Worm (Caenorhabditis elegans) whole organism, L4 larva: ENCODE measurements around the gene srb-18.
A peak's percentile ranks its signal among the peaks of the same experiment; 100 is the strongest.

ENCODE experiments used
- ZK337.2 ChIP-seq: fragments of 200-800 bp; sonication (Bioruptor generic); IDR thresholded peaks from 2 replicates; pipeline ENCODE4 v1.3.6; 2022; ENCODE audit warnings: missing genetic modification reagents, missing genetic modification characterization, missing compliant biosample characterization
- aly-2 ChIP-seq: sonication (generic microtip); optimal IDR thresholded peaks from 2 replicates; lab custom pipeline; 2018; ENCODE audit warnings: missing biosample characterization, missing genetic modification characterization
- arid-1 ChIP-seq: fragments of 200-800 bp; sonication (Bioruptor generic); conservative IDR thresholded peaks from 2 replicates; pipeline ENCODE4 v1.3.6; 2022; ENCODE audit warnings: missing genetic modification reagents, missing genetic modification characterization, missing compliant biosample characterization
- attf-4 ChIP-seq: sonication (generic microtip); optimal IDR thresholded peaks from 3 replicates; lab custom pipeline; 2017; ENCODE audit warnings: missing biosample characterization, missing genetic modification characterization
- ceh-44 ChIP-seq: fragments of 200-800 bp; sonication (Bioruptor generic); IDR thresholded peaks from 2 replicates; pipeline ENCODE4 v1.3.6; 2022; ENCODE audit warnings: missing genetic modification reagents, missing genetic modification characterization, missing compliant biosample characterization
- ces-1 ChIP-seq: fragments of 150-350 bp; sonication (generic microtip); optimal IDR thresholded peaks from 4 replicates; lab custom pipeline; 2014; ENCODE audit warnings: missing biosample characterization, missing genetic modification reagents, missing genetic modification characterization
- daf-16 ChIP-seq, 3 experiments: sonication (generic microtip); optimal IDR thresholded peaks; 2 replicates each; lab custom pipeline; 2016 to 2017; ENCODE audit warnings: missing genetic modification characterization in 3 of 3, missing genetic modification reagents in 3 of 3, mild to moderate bottlenecking in 2 of 3, missing compliant biosample characterization in 2 of 3, missing biosample characterization in 1 of 3, moderate library complexity in 1 of 3
- dmd-6 ChIP-seq: fragments of 200-800 bp; sonication (Bioruptor generic); IDR thresholded peaks from 2 replicates; pipeline ENCODE4 v1.3.6; 2022; ENCODE audit warnings: missing genetic modification reagents, missing genetic modification characterization, missing compliant biosample characterization
- dmd-9 ChIP-seq: fragments of 200-800 bp; sonication (Bioruptor generic); IDR thresholded peaks from 2 replicates; pipeline ENCODE4 v1.3.6; 2022; ENCODE audit warnings: missing genetic modification reagents, missing genetic modification characterization, missing compliant biosample characterization
- dpl-1 ChIP-seq: fragments of 150-350 bp; optimal IDR thresholded peaks from 2 replicates; lab custom pipeline; 2014; ENCODE audit warnings: missing biosample characterization, missing genetic modification reagents, missing genetic modification characterization
- duxl-1 ChIP-seq: sonication (generic microtip); optimal IDR thresholded peaks from 2 replicates; lab custom pipeline; 2016; ENCODE audit warnings: mild to moderate bottlenecking, missing genetic modification characterization, moderate library complexity, missing compliant biosample characterization; ENCODE audit not compliant: poor library complexity
- dve-1 ChIP-seq: sonication (generic microtip); optimal IDR thresholded peaks from 2 replicates; lab custom pipeline; 2017; ENCODE audit warnings: antibody characterized with exemption, mild to moderate bottlenecking, missing genetic modification characterization, missing compliant biosample characterization; ENCODE audit not compliant: insufficient read depth
- egl-27 ChIP-seq: sonication (generic microtip); optimal IDR thresholded peaks from 3 replicates; lab custom pipeline; 2017; ENCODE audit warnings: missing biosample characterization, missing genetic modification reagents, missing genetic modification characterization
- fkh-10 ChIP-seq: fragments of 150-350 bp; optimal IDR thresholded peaks from 2 replicates; lab custom pipeline; 2014; ENCODE audit warnings: missing biosample characterization, missing genetic modification reagents, missing genetic modification characterization
- gei-8 ChIP-seq: fragments of 200-800 bp; sonication (Bioruptor generic); optimal IDR thresholded peaks from 2 replicates; lab custom pipeline; 2018; ENCODE audit warnings: mild to moderate bottlenecking, missing genetic modification characterization, missing compliant biosample characterization
- hlh-30 ChIP-seq: sonication (generic microtip); optimal IDR thresholded peaks from 2 replicates; lab custom pipeline; 2017; ENCODE audit warnings: antibody characterized with exemption, mild to moderate bottlenecking, missing genetic modification characterization, missing compliant biosample characterization; ENCODE audit not compliant: insufficient read depth
- hmg-1.1 ChIP-seq: fragments of 200-800 bp; sonication (Bioruptor generic); IDR thresholded peaks from 2 replicates; pipeline ENCODE4 v1.3.6; 2022; ENCODE audit warnings: missing genetic modification reagents, missing genetic modification characterization, missing compliant biosample characterization
- jun-1 ChIP-seq: fragments of 150-350 bp; optimal IDR thresholded peaks from 2 replicates; lab custom pipeline; 2014; ENCODE audit warnings: missing biosample characterization, missing genetic modification reagents, missing genetic modification characterization
- lin-15B ChIP-seq: fragments of 150-350 bp; sonication (generic microtip); optimal IDR thresholded peaks from 3 replicates; lab custom pipeline; 2014; ENCODE audit warnings: missing biosample characterization, missing genetic modification characterization
- lin-38 ChIP-seq: fragments of 200-800 bp; sonication (Bioruptor generic); IDR thresholded peaks from 2 replicates; pipeline ENCODE4 v1.3.6; 2022; ENCODE audit warnings: missing genetic modification reagents, missing genetic modification characterization, missing compliant biosample characterization
- mdl-1 ChIP-seq, 2 experiments: fragments of 150-350 bp in 1 of 2; sonication (generic microtip) in 1 of 2; optimal IDR thresholded peaks; 2 replicates each; lab custom pipeline; 2014 to 2017; ENCODE audit warnings: missing biosample characterization in 2 of 2, missing genetic modification characterization in 2 of 2
- mep-1 ChIP-seq: fragments of 150-350 bp; sonication (generic microtip); optimal IDR thresholded peaks from 3 replicates; lab custom pipeline; 2014; ENCODE audit warnings: missing biosample characterization, missing genetic modification characterization
- mes-2 ChIP-seq: sonication (generic microtip); optimal IDR thresholded peaks from 2 replicates; lab custom pipeline; 2016; ENCODE audit warnings: missing genotype, mild to moderate bottlenecking, missing genetic modification characterization, missing compliant biosample characterization; ENCODE audit not compliant: poor library complexity, severe bottlenecking
- nhr-102 ChIP-seq: sonication (generic microtip); optimal IDR thresholded peaks from 2 replicates; lab custom pipeline; 2016; ENCODE audit warnings: mild to moderate bottlenecking, missing genetic modification characterization, moderate library complexity, missing compliant biosample characterization
- nhr-28 ChIP-seq: fragments of 150-350 bp; optimal IDR thresholded peaks from 2 replicates; lab custom pipeline; 2014; ENCODE audit warnings: missing biosample characterization, missing genetic modification characterization
- nhr-41 ChIP-seq: fragments of 200-800 bp; sonication (Bioruptor generic); IDR thresholded peaks from 2 replicates; pipeline ENCODE4 v1.3.6; 2022; ENCODE audit warnings: missing genetic modification reagents, missing genetic modification characterization, missing compliant biosample characterization
- nhr-6 ChIP-seq: fragments of 150-350 bp; optimal IDR thresholded peaks from 2 replicates; lab custom pipeline; 2014; ENCODE audit warnings: missing biosample characterization, missing genetic modification characterization
- pha-4 ChIP-seq, 2 experiments: fragments of 150-350 bp in 1 of 2; fragments of 200-800 bp in 1 of 2; sonication (Bioruptor generic) in 1 of 2; IDR thresholded peaks in 1 of 2; optimal IDR thresholded peaks in 1 of 2; 2 replicates each; pipeline versions ENCODE4 v1.3.6 to Lab custom; 2014 to 2022; ENCODE audit warnings: missing genetic modification characterization in 2 of 2, missing genetic modification reagents in 2 of 2, missing biosample characterization in 1 of 2, missing compliant biosample characterization in 1 of 2
- php-3 ChIP-seq: fragments of 200-800 bp; sonication (Bioruptor generic); IDR thresholded peaks from 2 replicates; pipeline ENCODE4 v1.3.6; 2022; ENCODE audit warnings: missing genetic modification reagents, missing genetic modification characterization, missing compliant biosample characterization
- pqm-1 ChIP-seq: sonication (generic microtip); optimal IDR thresholded peaks from 2 replicates; lab custom pipeline; 2017; ENCODE audit warnings: missing biosample characterization, missing genetic modification characterization
- rbr-2 ChIP-seq: sonication (generic microtip); optimal IDR thresholded peaks from 2 replicates; lab custom pipeline; 2016; ENCODE audit warnings: missing genotype, missing genetic modification characterization, missing compliant biosample characterization
- snpc-4 ChIP-seq: fragments of 150-350 bp; optimal IDR thresholded peaks from 2 replicates; lab custom pipeline; 2014; ENCODE audit warnings: missing biosample characterization, missing genetic modification characterization
- tra-1 ChIP-seq: fragments of 200-800 bp; sonication (Bioruptor generic); IDR thresholded peaks from 2 replicates; pipeline ENCODE4 v1.3.6; 2022; ENCODE audit warnings: missing genetic modification reagents, missing genetic modification characterization, missing compliant biosample characterization
- unc-130 ChIP-seq: sonication (generic microtip); optimal IDR thresholded peaks from 2 replicates; lab custom pipeline; 2016; ENCODE audit warnings: missing genetic modification reagents, missing genetic modification characterization, missing compliant biosample characterization
- unc-62 ChIP-seq, 3 experiments: fragments of 150-350 bp in 1 of 3; sonication (generic microtip); optimal IDR thresholded peaks in 2 of 3; peaks in 1 of 3; 1 replicate in 1 of 3; 2 replicates in 2 of 3; lab custom pipeline; 2014 to 2017; ENCODE audit warnings: missing biosample characterization in 3 of 3, missing genetic modification characterization in 3 of 3, missing genetic modification reagents in 3 of 3, missing genotype in 1 of 3
- zag-1 ChIP-seq: fragments of 150-350 bp; optimal IDR thresholded peaks from 2 replicates; lab custom pipeline; 2014; ENCODE audit warnings: missing biosample characterization, missing genetic modification characterization

The srb-18 gene

DNA sequence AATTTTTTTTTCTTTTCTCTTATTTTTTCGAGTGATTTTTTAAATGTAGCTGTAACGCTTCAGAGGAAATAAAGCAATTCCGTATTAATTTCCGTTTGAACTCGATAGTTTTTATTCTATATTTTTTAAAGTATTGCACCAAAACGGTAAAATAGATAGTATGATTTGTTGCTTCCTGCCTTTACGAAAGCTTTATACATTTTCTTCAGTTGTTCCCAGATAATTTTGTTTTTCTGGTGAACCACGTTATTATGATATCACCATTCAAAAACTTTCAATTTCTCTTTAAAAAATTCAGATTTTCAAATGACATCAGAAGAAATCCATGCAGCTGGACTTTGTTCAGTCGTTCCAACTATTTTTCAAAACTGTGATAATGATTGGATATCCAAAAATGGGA lies at the start of gene srb-18:
TSS of gene srb-18 (plus strand) at position 301 of the 400 bp plus-strand sequence.
- no peak for TF ChIP-seq nhr-41 (GFP tag; lab: Robert Waterston, UW)
- no peak for TF ChIP-seq ces-1

DNA sequence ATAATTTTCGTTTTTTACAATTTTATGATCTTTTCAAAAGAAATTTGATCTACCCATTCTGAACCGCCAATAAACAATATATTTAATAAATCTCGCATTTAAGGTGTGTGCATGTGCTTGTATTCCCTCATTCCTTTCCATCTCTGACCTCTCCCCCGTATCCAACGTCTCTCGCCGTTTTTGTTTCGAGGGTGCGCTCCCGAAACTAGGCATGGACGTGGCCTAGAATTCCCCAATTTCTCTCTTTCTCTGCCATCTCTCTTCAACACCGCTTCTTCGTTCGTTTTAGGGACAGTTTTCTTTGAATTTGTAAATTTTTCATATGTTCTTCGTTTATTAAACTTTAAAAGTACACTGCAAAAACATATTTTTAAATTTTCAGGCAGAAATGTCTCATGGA lies 49.5 kb upstream of the srb-18 start, which contains the start of gene F25E5.1:
TSS of gene F25E5.1 (plus strand) at position 376 of the 400 bp plus-strand sequence.
- TF ChIP-seq zag-1 (tag; lab: Kevin White, UChicago) = no peak
- no peak for TF ChIP-seq pha-4 (GFP tag; IDR thresholded peaks at IDR 0.05; lab: Robert Waterston, UW)
- TF ChIP-seq pha-4 (tag; optimal IDR thresholded peaks at IDR 0.05; lab: Kevin White, UChicago) = peak; percentile 31
- no peak for TF ChIP-seq tra-1
- no peak for TF ChIP-seq dve-1
- peak; percentile 63 for TF ChIP-seq hlh-30 (tag; lab: Kevin White, UChicago)
- peak; percentile 48 for TF ChIP-seq pqm-1 (tag; lab: Kevin White, UChicago)
- TF ChIP-seq mes-2 (tag; lab: Kevin White, UChicago) = peak; percentile 95
- TF ChIP-seq ZK337.2 (GFP tag; lab: Robert Waterston, UW) = 0 out of 2 replicates have a peak, but pooled peaks have one; percentile 10
- peak in 1 of 2 experiments; percentile 93 for TF ChIP-seq unc-62 (GFP tag; optimal IDR thresholded peaks at IDR 0.05 in 1 of 2; lab: Kevin White, UChicago)
- TF ChIP-seq unc-62 (tag; optimal IDR thresholded peaks at IDR 0.05; lab: Kevin White, UChicago) = no peak
- no peak for TF ChIP-seq daf-16 (GFP tag; optimal IDR thresholded peaks at IDR 0.05; lab: Kevin White, UChicago)
- no peak for TF ChIP-seq daf-16 (tag; optimal IDR thresholded peaks at IDR 0.05; lab: Kevin White, UChicago)
- TF ChIP-seq gei-8 (GFP tag; lab: Kevin White, UChicago) = no peak
- no peak for TF ChIP-seq fkh-10 (GFP tag; lab: Kevin White, UChicago)
- TF ChIP-seq rbr-2 = peak; percentile 53
- peak; percentile 70 for TF ChIP-seq nhr-6 (tag; lab: Kevin White, UChicago)
- TF ChIP-seq ceh-44 (GFP tag; lab: Robert Waterston, UW) = peak; percentile 17; the same call in 1 of the 2 replicates
- TF ChIP-seq attf-4 = no peak
- TF ChIP-seq unc-130 (GFP tag; lab: Kevin White, UChicago) = peak; percentile 52
- TF ChIP-seq snpc-4 (tag; lab: Kevin White, UChicago) = no peak
- TF ChIP-seq dmd-9 (GFP tag; lab: Robert Waterston, UW) = peak; percentile 75; the same call in 1 of the 2 replicates
- peak; percentile 62 for TF ChIP-seq dpl-1 (GFP tag; lab: Kevin White, UChicago)
- no peak for TF ChIP-seq arid-1
- no peak for TF ChIP-seq egl-27 (tag; lab: Kevin White, UChicago)
- TF ChIP-seq mep-1 = no peak
- TF ChIP-seq hmg-1.1 (GFP tag; lab: Robert Waterston, UW) = peak; percentile 61; the same call in 1 of the 2 replicates
- TF ChIP-seq lin-15B (tag; lab: Kevin White, UChicago) = no peak
- peak in 1 of 2 experiments; percentile 81 for TF ChIP-seq mdl-1 (tag; optimal IDR thresholded peaks at IDR 0.05; lab: Kevin White, UChicago)
- TF ChIP-seq lin-38 (GFP tag; lab: Robert Waterston, UW) = no peak
- peak; percentile 59 for TF ChIP-seq nhr-28 (tag; lab: Kevin White, UChicago)
- no peak for TF ChIP-seq php-3
- TF ChIP-seq dmd-6 = no peak
- TF ChIP-seq nhr-102 (tag; lab: Kevin White, UChicago) = peak; percentile 26

DNA sequence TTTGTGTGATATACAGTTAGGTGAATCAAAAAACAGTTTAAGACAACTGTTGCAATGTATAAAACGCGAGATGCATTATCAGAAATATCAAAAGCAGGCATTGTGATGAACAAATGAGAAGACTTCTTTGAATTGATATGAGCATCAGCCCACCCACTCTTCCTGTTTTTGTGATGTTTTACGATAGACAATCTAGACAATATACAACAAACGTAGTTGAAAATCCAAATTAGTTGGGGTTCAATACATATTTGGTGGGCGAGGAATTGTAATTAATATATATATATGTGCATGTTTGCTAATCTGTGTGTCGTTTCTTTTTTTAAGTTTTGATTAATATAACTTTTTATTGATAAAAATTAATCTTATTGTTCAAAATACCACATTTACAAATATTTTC lies 42.2 kb upstream of the srb-18 start, which contains the start of gene str-28:
TSS of gene str-28 (minus strand) at position 101 of the 400 bp plus-strand sequence.
- no peak for TF ChIP-seq jun-1
- no peak for TF ChIP-seq mep-1
- TF ChIP-seq aly-2 (tag; lab: Kevin White, UChicago) = no peak
- TF ChIP-seq duxl-1 (tag; lab: Kevin White, UChicago) = no peak
- TF ChIP-seq tra-1 = no peak
